Worm (Caenorhabditis elegans) whole organism, midembryonic: ENCODE results near the gene sart-3.

ENCODE experiments used
- T22C8.4 ChIP-seq: fragments of 200-800 bp; sonication (Bioruptor generic); IDR thresholded peaks from 2 replicates; pipeline ENCODE4 v1.3.6; 2022; ENCODE audit warnings: missing genetic modification characterization, missing compliant biosample characterization
- cog-1 ChIP-seq: sonication (generic microtip); optimal IDR thresholded peaks from 2 replicates; lab custom pipeline; 2016; ENCODE audit warnings: missing genetic modification characterization, missing compliant biosample characterization
- flt-1 ChIP-seq: fragments of 200-800 bp; sonication (Bioruptor generic); IDR thresholded peaks from 2 replicates; pipeline ENCODE4 v1.3.6; 2022; ENCODE audit warnings: missing genetic modification characterization, missing compliant biosample characterization
- klf-2 ChIP-seq: fragments of 200-800 bp; sonication (Bioruptor generic); conservative IDR thresholded peaks from 2 replicates; pipeline ENCODE4 v1.3.6; 2022; ENCODE audit warnings: missing genetic modification reagents, missing genetic modification characterization, missing compliant biosample characterization
- med-1 ChIP-seq: sonication (generic microtip); optimal IDR thresholded peaks from 2 replicates; lab custom pipeline; 2017; ENCODE audit warnings: missing genetic modification characterization, mild to moderate bottlenecking, missing compliant biosample characterization, antibody characterized with exemption, missing genetic modification reagents; ENCODE audit not compliant: insufficient read depth
- ref-1 ChIP-seq: fragments of 200-800 bp; sonication (Bioruptor generic); conservative IDR thresholded peaks from 2 replicates; pipeline ENCODE4 v1.3.6; 2022; ENCODE audit warnings: missing genetic modification reagents, missing genetic modification characterization, missing compliant biosample characterization
- tab-1 ChIP-seq: fragments of 200-800 bp; sonication (Bioruptor generic); IDR thresholded peaks from 2 replicates; pipeline ENCODE4 v1.3.6; 2022; ENCODE audit warnings: missing genetic modification characterization, missing compliant biosample characterization
- ztf-23 ChIP-seq: fragments of 200-800 bp; sonication (Bioruptor generic); IDR thresholded peaks from 2 replicates; pipeline ENCODE4 v1.3.6; 2022; ENCODE audit warnings: missing genetic modification reagents, missing genetic modification characterization, missing compliant biosample characterization
- ztf-29 ChIP-seq: fragments of 200-800 bp; sonication (Bioruptor generic); IDR thresholded peaks from 2 replicates; pipeline ENCODE4 v1.3.6; 2022; ENCODE audit warnings: missing genetic modification reagents, missing genetic modification characterization, missing compliant biosample characterization

The sart-3 gene

ce11 chrIV:11332751-11333150 is at the start of gene sart-3:
sart-3 (minus strand) TSS chrIV:11332969.
- no peak for TF ChIP-seq tab-1
- TF ChIP-seq med-1, result no peak
- TF ChIP-seq klf-2 (GFP tag; lab: Robert Waterston, UW), result no peak
- no peak for TF ChIP-seq flt-1 (GFP tag; lab: Robert Waterston, UW)
- TF ChIP-seq ztf-23 (GFP tag; lab: Robert Waterston, UW), result no peak
- no peak for TF ChIP-seq ref-1
- no peak for TF ChIP-seq ztf-29 (GFP tag; lab: Robert Waterston, UW)
- no peak for TF ChIP-seq T22C8.4 (GFP tag; lab: Robert Waterston, UW)
- TF ChIP-seq cog-1 (tag; lab: Kevin White, UChicago), result no peak

ce11 chrIV:11379254-11379653 is 46.5 kb upstream of the sart-3 start, which contains the start of gene fbxb-76:
fbxb-76 (minus strand) TSS chrIV:11379354.
- no peak for TF ChIP-seq ztf-23 (GFP tag; lab: Robert Waterston, UW)

- TF ChIP-seq cog-1 (tag; lab: Kevin White, UChicago), result no peak
- no peak for TF ChIP-seq ref-1
- TF ChIP-seq tab-1, result no peak
- no peak for TF ChIP-seq flt-1 (GFP tag; lab: Robert Waterston, UW)
- no peak for TF ChIP-seq klf-2 (GFP tag; lab: Robert Waterston, UW)
- no peak for TF ChIP-seq T22C8.4 (GFP tag; lab: Robert Waterston, UW)
- no peak for TF ChIP-seq ztf-29 (GFP tag; lab: Robert Waterston, UW)
Observed at ce11 chrIV:11377439-11377838, 44.7 kb upstream of the sart-3 start.

ce11 chrIV:11375713-11376112 is 42.9 kb upstream of the sart-3 start:
- TF ChIP-seq ztf-23 (GFP tag; lab: Robert Waterston, UW) (no peak), ref-1 (no peak), T22C8.4 (GFP tag; lab: Robert Waterston, UW) (no peak), tab-1 (no peak), flt-1 (GFP tag; lab: Robert Waterston, UW) (no peak), cog-1 (tag; lab: Kevin White, UChicago) (no peak), klf-2 (GFP tag; lab: Robert Waterston, UW) (no peak), ztf-29 (GFP tag; lab: Robert Waterston, UW) (no peak), med-1 (no peak)

ce11 chrIV:11372366-11372997 is 39.7 kb upstream of the sart-3 start, which contains the start of gene cbd-1:
cbd-1 (plus strand) TSS chrIV:11372991.
- TF ChIP-seq cog-1 (tag; lab: Kevin White, UChicago), result no peak
- TF ChIP-seq med-1, result no peak

- TF ChIP-seq klf-2 (GFP tag; lab: Robert Waterston, UW) (no peak), T22C8.4 (GFP tag; lab: Robert Waterston, UW) (no peak), flt-1 (GFP tag; lab: Robert Waterston, UW) (no peak), med-1 (no peak), cog-1 (tag; lab: Kevin White, UChicago) (no peak), ref-1 (no peak), ztf-23 (GFP tag; lab: Robert Waterston, UW) (no peak), ztf-29 (GFP tag; lab: Robert Waterston, UW) (no peak), tab-1 (no peak)
Observed at ce11 chrIV:11371645-11372044, 38.9 kb upstream of the sart-3 start, which contains the start of gene sec-31. sec-31 (minus strand) TSS chrIV:11371792.

ce11 chrIV:11363806-11364562 is 31.2 kb upstream of the sart-3 start:
- TF ChIP-seq ztf-29 (GFP tag; lab: Robert Waterston, UW) (peak; percentile 57; the same call in 1 of the 2 replicates), klf-2 (GFP tag; lab: Robert Waterston, UW) (no peak), flt-1 (GFP tag; lab: Robert Waterston, UW) (no peak), cog-1 (tag; lab: Kevin White, UChicago) (no peak), tab-1 (no peak), ztf-23 (GFP tag; lab: Robert Waterston, UW) (no peak), med-1 (no peak), T22C8.4 (GFP tag; lab: Robert Waterston, UW) (no peak)

- TF ChIP-seq med-1 (no peak), T22C8.4 (GFP tag; lab: Robert Waterston, UW) (no peak), klf-2 (GFP tag; lab: Robert Waterston, UW) (no peak), flt-1 (GFP tag; lab: Robert Waterston, UW) (no peak), cog-1 (tag; lab: Kevin White, UChicago) (no peak), ref-1 (no peak), ztf-23 (GFP tag; lab: Robert Waterston, UW) (no peak), tab-1 (no peak), ztf-29 (GFP tag; lab: Robert Waterston, UW) (no peak)
Observed at ce11 chrIV:11361409-11361808, 28.6 kb upstream of the sart-3 start, which contains the start of gene T01G1.4. T01G1.4 (minus strand) TSS chrIV:11361509.

- TF ChIP-seq klf-2 (GFP tag; lab: Robert Waterston, UW) (no peak), ref-1 (no peak), ztf-23 (GFP tag; lab: Robert Waterston, UW) (no peak), tab-1 (no peak), cog-1 (tag; lab: Kevin White, UChicago) (no peak), T22C8.4 (GFP tag; lab: Robert Waterston, UW) (no peak), ztf-29 (GFP tag; lab: Robert Waterston, UW) (no peak), med-1 (no peak)
Observed at ce11 chrIV:11359769-11360168, 27.0 kb upstream of the sart-3 start, which contains the start of gene klp-12. klp-12 (minus strand) TSS chrIV:11359869.
